Fruit fly (Drosophila melanogaster): ENCODE data around the gene Elp1.
A peak's percentile ranks its signal among the peaks of the same experiment; 100 is the strongest.

Gene Elp1

DNA sequence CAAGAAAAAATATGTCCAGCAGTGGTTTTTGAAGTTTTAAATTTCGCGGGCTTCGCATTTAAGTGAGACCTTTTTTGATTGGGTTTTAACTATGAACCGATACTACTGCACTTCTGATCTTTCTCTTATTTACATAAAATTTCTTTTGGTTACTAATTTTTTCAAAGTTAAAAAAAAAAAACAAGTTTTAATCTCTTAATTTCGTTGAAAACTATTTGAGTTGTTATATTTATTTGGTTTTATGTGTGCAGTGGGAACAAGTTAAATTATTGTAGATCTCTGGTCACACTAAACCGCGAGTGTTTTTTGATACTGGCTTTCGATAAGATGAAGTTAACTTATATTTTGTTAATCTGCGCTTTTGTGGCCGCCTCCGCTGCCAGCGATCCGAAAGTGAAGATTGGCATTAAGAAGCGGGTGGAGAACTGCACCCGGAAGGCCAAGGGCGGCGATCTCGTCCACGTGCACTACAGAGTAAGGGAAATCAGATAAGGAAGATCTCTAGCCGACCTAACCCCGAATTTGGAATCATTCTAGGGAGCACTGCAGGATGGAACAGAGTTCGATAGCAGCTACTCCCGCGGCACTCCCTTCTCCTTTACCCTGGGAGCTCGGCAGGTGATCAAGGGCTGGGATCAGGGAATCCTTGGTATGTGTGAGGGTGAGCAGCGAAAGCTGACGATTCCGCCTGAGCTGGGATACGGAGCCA lies 23.3 kb downstream of the Elp1 start, which contains the start of gene CG14715 (continued):
- TF ChIP-seq CG13624 (GFP tag; optimal IDR thresholded peaks at IDR 0.05) = peak; percentile 51
- peak; percentile 31 for TF ChIP-seq CG18262 (tag; optimal IDR thresholded peaks at IDR 0.05)
- no peak for TF ChIP-seq CG3065 (GFP tag; optimal IDR thresholded peaks at IDR 0.05)
- no peak for TF ChIP-seq lbe (GFP tag; optimal IDR thresholded peaks at IDR 0.05)
- no peak for TF ChIP-seq CG3838 (GFP tag; optimal IDR thresholded peaks at IDR 0.05)
- TF ChIP-seq Fer1 (GFP tag; optimal IDR thresholded peaks at IDR 0.05) = peak; percentile 7
- peak; percentile 52 for TF ChIP-seq cato (GFP tag; optimal IDR thresholded peaks at IDR 0.05; ENCODE audit: borderline replicate concordance)
- peak; percentile 43 for TF ChIP-seq bab2 (GFP tag; optimal IDR thresholded peaks at IDR 0.05)
- TF ChIP-seq CG14014 (GFP tag; IDR thresholded peaks at IDR 0.05) = peak; percentile 13; the same call in 1 of the 2 replicates
- peak; percentile 71 for TF ChIP-seq lilli (GFP tag; optimal IDR thresholded peaks at IDR 0.05)
- TF ChIP-seq Bgb (GFP tag; IDR thresholded peaks at IDR 0.05; ENCODE audit: partially characterized antibody) = 0 out of 2 replicates have a peak, but pooled peaks have one; percentile 28
- peak; percentile 37; the same call in 1 of the 2 replicates for TF ChIP-seq hbn (GFP tag; IDR thresholded peaks at IDR 0.05; ENCODE audit: partially characterized antibody)
- TF ChIP-seq fd64A (GFP tag; optimal IDR thresholded peaks at IDR 0.05) = no peak
- TF ChIP-seq odd (GFP tag; optimal IDR thresholded peaks at IDR 0.05) = no peak
- TF ChIP-seq lmd (GFP tag; IDR thresholded peaks at IDR 0.05) = peak; percentile 49; the same call in 1 of the 2 replicates
- TF ChIP-seq CG32767 (GFP tag; IDR thresholded peaks at IDR 0.05) = no peak
- TF ChIP-seq trem (tag; optimal IDR thresholded peaks at IDR 0.05) = peak; percentile 65
- no peak for TF ChIP-seq CG6854 (GFP tag; optimal IDR thresholded peaks at IDR 0.05)
- TF ChIP-seq Mad (GFP tag; optimal IDR thresholded peaks at IDR 0.05) = no peak
- TF ChIP-seq NC2α (GFP tag; optimal IDR thresholded peaks at IDR 0.05) = no peak
- TF ChIP-seq sob (GFP tag; IDR thresholded peaks at IDR 0.05) = peak; percentile 54; the same call in 1 of the 2 replicates
- no peak for TF ChIP-seq run (tag; optimal IDR thresholded peaks at IDR 0.05)
- no peak for TF ChIP-seq CG30431 (GFP tag; optimal IDR thresholded peaks at IDR 0.05)
- peak; percentile 69 for TF ChIP-seq stwl (tag; optimal IDR thresholded peaks at IDR 0.05)
- TF ChIP-seq ap (GFP tag; IDR thresholded peaks at IDR 0.05) = no peak
- TF ChIP-seq sd (tag; optimal IDR thresholded peaks at IDR 0.05) = no peak
- TF ChIP-seq Optix (GFP tag; IDR thresholded peaks at IDR 0.05) = no peak
- peak; percentile 48 for TF ChIP-seq CG7839 (tag; optimal IDR thresholded peaks at IDR 0.05)
- no peak for TF ChIP-seq CG4404 (GFP tag; IDR thresholded peaks at IDR 0.05)
- no peak for TF ChIP-seq schlank (tag; optimal IDR thresholded peaks at IDR 0.05)
- TF ChIP-seq CG8089 (GFP tag; optimal IDR thresholded peaks at IDR 0.05) = no peak
- no peak for TF ChIP-seq wek (GFP tag; optimal IDR thresholded peaks at IDR 0.05)
- TF ChIP-seq Vsx1 (GFP tag; optimal IDR thresholded peaks at IDR 0.05) = no peak
- peak; percentile 57 for TF ChIP-seq CG12659 (GFP tag; optimal IDR thresholded peaks at IDR 0.05)
- TF ChIP-seq CG10321 (GFP tag; IDR thresholded peaks at IDR 0.05) = no peak
- TF ChIP-seq CG8765 (GFP tag; IDR thresholded peaks at IDR 0.05) = no peak
- peak; percentile 45; the same call in 1 of the 2 replicates for TF ChIP-seq ttk (GFP tag; IDR thresholded peaks at IDR 0.05)
- peak; percentile 69 for TF ChIP-seq tgo (GFP tag; IDR thresholded peaks at IDR 0.05)
- TF ChIP-seq CG13296 (GFP tag; optimal IDR thresholded peaks at IDR 0.05) = no peak
- no peak for TF ChIP-seq CG2199 (GFP tag; IDR thresholded peaks at IDR 0.05)
- peak; percentile 41 for TF ChIP-seq CG15696 (tag; optimal IDR thresholded peaks at IDR 0.05)
- no peak for TF ChIP-seq toy (GFP tag; IDR thresholded peaks at IDR 0.05)
- no peak for TF ChIP-seq bbx (GFP tag; IDR thresholded peaks at IDR 0.05; ENCODE audit: partially characterized antibody)
- no peak for TF ChIP-seq da (GFP tag; optimal IDR thresholded peaks at IDR 0.05)
- peak; percentile 86 for TF ChIP-seq CG15514 (GFP tag; optimal IDR thresholded peaks at IDR 0.05)
- no peak for TF ChIP-seq Trl (optimal IDR thresholded peaks at IDR 0.05)
- no peak for TF ChIP-seq Trl (GFP tag; optimal IDR thresholded peaks at IDR 0.05)
- no peak for TF ChIP-seq jing (GFP tag; optimal IDR thresholded peaks at IDR 0.05)
- TF ChIP-seq Tbp (GFP tag; optimal IDR thresholded peaks at IDR 0.05) = no peak
- TF ChIP-seq CG1603 (tag; optimal IDR thresholded peaks at IDR 0.05) = no peak
